Fruit fly (Drosophila melanogaster) whole organism, embryonic: ENCODE data around the gene CG5910.

ENCODE experiments used
- ATbp ChIP-seq: fragments of 200-800 bp; sonication (Bioruptor generic); optimal IDR thresholded peaks from 2 replicates; lab custom pipeline; 2017; ENCODE audit warnings: missing biosample characterization, mild to moderate bottlenecking, missing genetic modification characterization, missing genetic modification reagents
- CG11504 ChIP-seq: fragments of 200-800 bp; sonication (Bioruptor generic); optimal IDR thresholded peaks from 3 replicates; lab custom pipeline; 2019; ENCODE audit warnings: missing biosample characterization, mild to moderate bottlenecking, missing genetic modification characterization, moderate library complexity
- CG11696 ChIP-seq: fragments of 200-800 bp; sonication (Bioruptor generic); IDR thresholded peaks from 2 replicates; pipeline ENCODE4 v1.3.6; 2022; ENCODE audit warnings: missing biosample characterization, missing genetic modification characterization
- CG12219 ChIP-seq: fragments of 200-800 bp; sonication (Bioruptor generic); optimal IDR thresholded peaks from 3 replicates; lab custom pipeline; 2018; ENCODE audit warnings: missing biosample characterization, mild to moderate bottlenecking, missing genetic modification characterization
- CG13296 ChIP-seq: fragments of 200-800 bp; sonication (Bioruptor generic); optimal IDR thresholded peaks from 3 replicates; lab custom pipeline; 2018; ENCODE audit warnings: missing biosample characterization, mild to moderate bottlenecking, missing genetic modification characterization
- CG1602 ChIP-seq: fragments of 200-800 bp; sonication (Bioruptor generic); optimal IDR thresholded peaks from 3 replicates; lab custom pipeline; 2016; ENCODE audit warnings: missing biosample characterization, missing genetic modification characterization
- CG16813 ChIP-seq: fragments of 200-800 bp; sonication (Bioruptor generic); IDR thresholded peaks from 3 replicates; pipeline ENCODE4 v1.3.6; 2022; ENCODE audit warnings: missing biosample characterization, missing genetic modification characterization; ENCODE audit not compliant: partially characterized antibody
- CG16815 ChIP-seq: fragments of 200-800 bp; sonication (Bioruptor generic); optimal IDR thresholded peaks from 3 replicates; lab custom pipeline; 2017; ENCODE audit warnings: missing biosample characterization, mild to moderate bottlenecking, missing genetic modification characterization
- CG17359 ChIP-seq: fragments of 200-800 bp; sonication (Bioruptor generic); optimal IDR thresholded peaks from 3 replicates; lab custom pipeline; 2018; ENCODE audit warnings: missing biosample characterization, mild to moderate bottlenecking, missing genetic modification characterization, moderate library complexity
- CG2120 ChIP-seq: fragments of 200-800 bp; sonication (Bioruptor generic); optimal IDR thresholded peaks from 3 replicates; lab custom pipeline; 2016; ENCODE audit warnings: missing biosample characterization, missing genetic modification characterization
- CG2678 ChIP-seq: fragments of 200-800 bp; sonication (Bioruptor generic); optimal IDR thresholded peaks from 3 replicates; lab custom pipeline; 2019; ENCODE audit warnings: missing biosample characterization, mild to moderate bottlenecking, missing genetic modification characterization, moderate library complexity
- CG30403 ChIP-seq: fragments of 200-800 bp; sonication (Bioruptor generic); optimal IDR thresholded peaks from 3 replicates; lab custom pipeline; 2016; ENCODE audit warnings: missing biosample characterization, missing genetic modification characterization
- CG3281 ChIP-seq: fragments of 200-800 bp; sonication (Bioruptor generic); optimal IDR thresholded peaks from 3 replicates; lab custom pipeline; 2017; ENCODE audit warnings: missing biosample characterization, mild to moderate bottlenecking, missing genetic modification characterization
- CG33213 ChIP-seq: fragments of 200-800 bp; sonication (Bioruptor generic); optimal IDR thresholded peaks from 3 replicates; lab custom pipeline; 2016; ENCODE audit warnings: missing biosample characterization, missing genetic modification characterization
- CG6689 ChIP-seq: fragments of 200-800 bp; sonication (Bioruptor generic); IDR thresholded peaks from 2 replicates; pipeline ENCODE4 v1.3.6; 2022; ENCODE audit warnings: missing biosample characterization, missing genetic modification characterization
- CG7357 ChIP-seq: fragments of 200-800 bp; sonication (Bioruptor generic); IDR thresholded peaks from 3 replicates; pipeline ENCODE4 v1.3.6; 2022; ENCODE audit warnings: missing biosample characterization, missing genetic modification characterization
- CG9817 ChIP-seq: fragments of 200-800 bp; sonication (Bioruptor generic); optimal IDR thresholded peaks from 2 replicates; lab custom pipeline; 2018; ENCODE audit warnings: missing biosample characterization, mild to moderate bottlenecking, missing genetic modification characterization, moderate library complexity
- CoRest ChIP-seq: fragments of 200-800 bp; sonication (Bioruptor generic); optimal IDR thresholded peaks from 3 replicates; lab custom pipeline; 2018; ENCODE audit warnings: missing biosample characterization, mild to moderate bottlenecking, missing genetic modification characterization, moderate library complexity
- CrebB ChIP-seq: fragments of 200-800 bp; sonication (Bioruptor generic); optimal IDR thresholded peaks from 3 replicates; lab custom pipeline; 2018; ENCODE audit warnings: missing biosample characterization, mild to moderate bottlenecking, missing genetic modification characterization
- D19B ChIP-seq: fragments of 200-800 bp; sonication (Bioruptor generic); optimal IDR thresholded peaks from 2 replicates; lab custom pipeline; 2017; ENCODE audit warnings: missing biosample characterization, mild to moderate bottlenecking, missing genetic modification characterization
- Drgx ChIP-seq: fragments of 200-800 bp; sonication (Bioruptor generic); IDR thresholded peaks from 2 replicates; pipeline ENCODE4 v1.3.6; 2022; ENCODE audit warnings: missing biosample characterization, missing genetic modification characterization
- Elba2 ChIP-seq: fragments of 200-800 bp; sonication (Bioruptor generic); optimal IDR thresholded peaks from 3 replicates; lab custom pipeline; 2016; ENCODE audit warnings: missing biosample characterization, missing genetic modification characterization
- Fer3 ChIP-seq: fragments of 200-800 bp; sonication (Bioruptor generic); optimal IDR thresholded peaks from 2 replicates; lab custom pipeline; 2018; ENCODE audit warnings: missing biosample characterization, mild to moderate bottlenecking, missing genetic modification characterization, moderate library complexity
- HLH4C ChIP-seq: fragments of 200-800 bp; sonication (Bioruptor generic); IDR thresholded peaks from 3 replicates; pipeline ENCODE4 v1.3.6; 2022; ENCODE audit warnings: missing biosample characterization, missing genetic modification characterization; ENCODE audit not compliant: partially characterized antibody
- Hand ChIP-seq: fragments of 200-800 bp; sonication (Bioruptor generic); optimal IDR thresholded peaks from 2 replicates; lab custom pipeline; 2017; ENCODE audit warnings: mild to moderate bottlenecking, missing biosample characterization, missing genetic modification reagents, missing genetic modification characterization
- Hmx ChIP-seq: fragments of 200-800 bp; sonication (Bioruptor generic); optimal IDR thresholded peaks from 2 replicates; lab custom pipeline; 2016; ENCODE audit warnings: missing biosample characterization, missing genetic modification characterization
- Med ChIP-seq: fragments of 200-800 bp; sonication (Bioruptor generic); peaks from one replicate; lab custom pipeline; 2016; ENCODE audit warnings: missing biosample characterization, missing genetic modification characterization, mild to moderate bottlenecking, inconsistent platforms, moderate library complexity
- Oli ChIP-seq: fragments of 200-800 bp; sonication (Bioruptor generic); optimal IDR thresholded peaks from 2 replicates; lab custom pipeline; 2018; ENCODE audit warnings: missing biosample characterization, mild to moderate bottlenecking, missing genetic modification characterization, moderate library complexity
- Ptx1 ChIP-seq: fragments of 200-800 bp; sonication (Bioruptor generic); IDR thresholded peaks from 2 replicates; pipeline ENCODE4 v1.3.6; 2022; ENCODE audit warnings: missing biosample characterization, missing genetic modification characterization
- Rfx ChIP-seq: fragments of 200-800 bp; sonication (Bioruptor generic); IDR thresholded peaks from 2 replicates; pipeline ENCODE4 v1.3.6; 2022; ENCODE audit warnings: missing biosample characterization, missing genetic modification characterization
- bcd ChIP-seq: fragments of 200-800 bp; sonication (Bioruptor generic); optimal IDR thresholded peaks from 2 replicates; lab custom pipeline; 2017; ENCODE audit warnings: missing biosample characterization, mild to moderate bottlenecking, missing genetic modification characterization
- chif ChIP-seq, 2 experiments: fragments of 200-800 bp; sonication (Bioruptor generic); optimal IDR thresholded peaks; 3 replicates each; lab custom pipeline; 2016; ENCODE audit warnings: missing biosample characterization in 2 of 2, missing genetic modification characterization in 2 of 2
- crc ChIP-seq: fragments of 200-800 bp; sonication (Bioruptor generic); optimal IDR thresholded peaks from 2 replicates; lab custom pipeline; 2016; ENCODE audit warnings: missing biosample characterization, missing genetic modification characterization
- fd102C ChIP-seq: fragments of 200-800 bp; sonication (Bioruptor generic); optimal IDR thresholded peaks from 2 replicates; lab custom pipeline; 2018; ENCODE audit warnings: missing biosample characterization, mild to moderate bottlenecking, missing genetic modification characterization, moderate library complexity
- kah ChIP-seq: fragments of 200-800 bp; sonication (Bioruptor generic); optimal IDR thresholded peaks from 2 replicates; lab custom pipeline; 2018; ENCODE audit warnings: missing biosample characterization, mild to moderate bottlenecking, missing genetic modification characterization
- kni ChIP-seq: fragments of 200-800 bp; sonication (Bioruptor generic); optimal IDR thresholded peaks from 3 replicates; lab custom pipeline; 2017; ENCODE audit warnings: mild to moderate bottlenecking, missing biosample characterization, missing genetic modification reagents, missing genetic modification characterization
- lbe ChIP-seq: fragments of 200-800 bp; sonication (Bioruptor generic); optimal IDR thresholded peaks from 2 replicates; lab custom pipeline; 2016; ENCODE audit warnings: missing biosample characterization, mild to moderate bottlenecking, missing genetic modification characterization
- lilli ChIP-seq: fragments of 200-800 bp; sonication (Bioruptor generic); optimal IDR thresholded peaks from 3 replicates; lab custom pipeline; 2016; ENCODE audit warnings: missing biosample characterization, missing genetic modification characterization
- lmd ChIP-seq: fragments of 200-800 bp; sonication (Bioruptor generic); IDR thresholded peaks from 2 replicates; pipeline ENCODE4 v1.3.6; 2022; ENCODE audit warnings: missing biosample characterization, missing genetic modification characterization
- lov ChIP-seq, 2 experiments: fragments of 200-800 bp in 1 of 2; fragments of >200 bp in 1 of 2; sonication (Bioruptor generic) in 1 of 2; IDR thresholded peaks in 1 of 2; optimal IDR thresholded peaks in 1 of 2; 2 replicates in 1 of 2; 3 replicates in 1 of 2; pipeline versions ENCODE4 v1.3.6 to Lab custom; 2017 to 2022; ENCODE audit warnings: missing biosample characterization in 1 of 2, missing genetic modification characterization in 1 of 2
- mam ChIP-seq: fragments of 200-800 bp; sonication (Bioruptor generic); optimal IDR thresholded peaks from 3 replicates; lab custom pipeline; 2016; ENCODE audit warnings: missing biosample characterization, missing genetic modification characterization
- nmo ChIP-seq: fragments of 200-800 bp; sonication (Bioruptor generic); optimal IDR thresholded peaks from 2 replicates; lab custom pipeline; 2018; ENCODE audit warnings: missing biosample characterization, mild to moderate bottlenecking, missing genetic modification characterization, moderate library complexity
- oc ChIP-seq: fragments of 200-800 bp; sonication (Bioruptor generic); optimal IDR thresholded peaks from 2 replicates; lab custom pipeline; 2018; ENCODE audit warnings: missing biosample characterization, mild to moderate bottlenecking, missing genetic modification characterization, moderate library complexity
- odd ChIP-seq: fragments of 200-800 bp; sonication (Bioruptor generic); optimal IDR thresholded peaks from 2 replicates; lab custom pipeline; 2017; ENCODE audit warnings: missing biosample characterization, mild to moderate bottlenecking, missing genetic modification characterization
- phol ChIP-seq: fragments of 200-800 bp; sonication (Bioruptor generic); optimal IDR thresholded peaks from 3 replicates; lab custom pipeline; 2018; ENCODE audit warnings: missing biosample characterization, mild to moderate bottlenecking, missing genetic modification characterization, moderate library complexity
- sens ChIP-seq: fragments of 200-800 bp; sonication (Bioruptor generic); peaks from one replicate; lab custom pipeline; 2016; ENCODE audit warnings: missing biosample characterization, missing genetic modification characterization
- sisA ChIP-seq: fragments of 200-800 bp; sonication (Bioruptor generic); IDR thresholded peaks from 2 replicates; pipeline ENCODE4 v1.3.6; 2022; ENCODE audit warnings: missing biosample characterization, missing genetic modification characterization
- slbo ChIP-seq: fragments of 200-800 bp; sonication (Bioruptor generic); IDR thresholded peaks from 2 replicates; pipeline ENCODE4 v1.3.6; 2022; ENCODE audit warnings: missing biosample characterization, missing genetic modification characterization
- stwl ChIP-seq: fragments of 200-800 bp; sonication (Bioruptor generic); optimal IDR thresholded peaks from 3 replicates; lab custom pipeline; 2018; ENCODE audit warnings: missing biosample characterization, mild to moderate bottlenecking, missing genetic modification characterization, moderate library complexity
- unpg ChIP-seq: fragments of 200-800 bp; sonication (Bioruptor generic); optimal IDR thresholded peaks from 3 replicates; lab custom pipeline; 2018; ENCODE audit warnings: missing biosample characterization, mild to moderate bottlenecking, missing genetic modification characterization, moderate library complexity

The CG5910 gene

DNA sequence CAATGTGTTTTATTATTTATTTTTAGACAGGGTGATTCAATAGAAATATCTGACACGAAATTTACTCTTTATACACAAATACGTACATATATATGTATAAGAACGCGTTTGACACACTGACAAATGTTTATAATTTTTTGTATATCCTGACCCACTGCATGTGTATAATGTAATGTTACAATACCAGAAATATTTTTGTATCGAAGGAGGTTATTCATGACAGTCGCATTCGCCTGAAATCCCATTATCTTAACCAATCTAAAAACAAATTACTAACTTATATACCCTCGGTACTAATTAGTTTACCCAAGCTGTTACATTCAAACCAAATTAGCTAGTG lies 52.0 kb downstream of the CG5910 start (continued):
- TF ChIP-seq Ptx1 (GFP tag; lab: Robert Waterston, UW) = no peak
- peak; percentile 13 for TF ChIP-seq odd (GFP tag; lab: Kevin White, UChicago)
- TF ChIP-seq HLH4C (GFP tag; lab: Robert Waterston, UW) = no peak
- TF ChIP-seq stwl (tag; lab: Kevin White, UChicago) = peak; percentile 12
- TF ChIP-seq CG30403 (GFP tag; lab: Kevin White, UChicago) = peak; percentile 29
- no peak for TF ChIP-seq Elba2 (GFP tag; lab: Kevin White, UChicago)
- no peak for TF ChIP-seq D19B
- TF ChIP-seq CG16813 (GFP tag; lab: Robert Waterston, UW) = no peak
- TF ChIP-seq oc = no peak
- peak; percentile 38 for TF ChIP-seq bcd
- peak; percentile 28; the same call in 1 of the 2 replicates for TF ChIP-seq Rfx
- peak; percentile 63; the same call in 1 of the 2 replicates for TF ChIP-seq CG11696
- no peak for TF ChIP-seq Drgx (GFP tag; lab: Robert Waterston, UW)
- TF ChIP-seq CG1602 = no peak
- TF ChIP-seq lmd = peak; percentile 14; the same call in 1 of the 2 replicates
- TF ChIP-seq slbo = peak; percentile 56
- no peak for TF ChIP-seq fd102C (GFP tag; lab: Kevin White, UChicago)
- peak; percentile 25 for TF ChIP-seq lilli (GFP tag; lab: Kevin White, UChicago)
- TF ChIP-seq lbe (GFP tag; lab: Kevin White, UChicago) = no peak
- TF ChIP-seq mam (GFP tag; lab: Kevin White, UChicago) = no peak
- peak; percentile 24 for TF ChIP-seq Fer3 (tag; lab: Kevin White, UChicago)
- TF ChIP-seq Med (GFP tag; lab: Kevin White, UChicago) = peak; percentile 64
- peak; percentile 11 for TF ChIP-seq crc (GFP tag; lab: Kevin White, UChicago)
- no peak for TF ChIP-seq CG7357 (GFP tag; lab: Robert Waterston, UW)
- TF ChIP-seq CG9817 (tag; lab: Kevin White, UChicago) = no peak
- no peak for TF ChIP-seq CG16815 (GFP tag; lab: Kevin White, UChicago)
- peak; percentile 62 for TF ChIP-seq CoRest (tag; lab: Kevin White, UChicago)
- TF ChIP-seq Hand (GFP tag; lab: Kevin White, UChicago) = peak; percentile 21
- TF ChIP-seq CG3281 (GFP tag; lab: Kevin White, UChicago) = peak; percentile 62
- no peak for TF ChIP-seq kah (GFP tag; lab: Kevin White, UChicago)
- TF ChIP-seq nmo = peak; percentile 10
- no peak for TF ChIP-seq chif (GFP tag; optimal IDR thresholded peaks at IDR 0.05; lab: Kevin White, UChicago)
- no peak for TF ChIP-seq Hmx (GFP tag; lab: Kevin White, UChicago)
- no peak for TF ChIP-seq CG12219 (GFP tag; lab: Kevin White, UChicago)
- TF ChIP-seq sens (GFP tag; lab: Kevin White, UChicago) = no peak
- TF ChIP-seq CG2120 (GFP tag; lab: Kevin White, UChicago) = peak; percentile 36
- no peak for TF ChIP-seq kni (GFP tag; lab: Kevin White, UChicago)
- peak; percentile 41 for TF ChIP-seq CG11504 (tag; lab: Kevin White, UChicago)
- TF ChIP-seq phol (tag; lab: Kevin White, UChicago) = peak; percentile 21
- no peak for TF ChIP-seq unpg (GFP tag; lab: Kevin White, UChicago)
- TF ChIP-seq Oli (tag; lab: Kevin White, UChicago) = peak; percentile 5
- peak; percentile 6 for TF ChIP-seq CG13296 (GFP tag; lab: Kevin White, UChicago)
- TF ChIP-seq CG2678 = peak; percentile 63
- no peak for TF ChIP-seq lov (optimal IDR thresholded peaks at IDR 0.05; lab: Kevin White, UChicago)
- no peak for TF ChIP-seq lov (GFP tag; IDR thresholded peaks at IDR 0.05; lab: Robert Waterston, UW)
- no peak for TF ChIP-seq sisA (GFP tag; lab: Robert Waterston, UW)
- TF ChIP-seq ATbp (GFP tag; lab: Kevin White, UChicago) = no peak
- 0 out of 2 replicates have a peak, but pooled peaks have one; percentile 24 for TF ChIP-seq CG6689
- TF ChIP-seq CrebB (tag; lab: Kevin White, UChicago) = no peak
- TF ChIP-seq CG33213 (GFP tag; lab: Kevin White, UChicago) = no peak
- TF ChIP-seq CG17359 (tag; lab: Kevin White, UChicago) = peak; percentile 3
